Worm (Caenorhabditis elegans) whole organism, midembryonic: ENCODE results near the gene gtf-2F1.

Experiments
- T22C8.4 ChIP-seq: fragments of 200-800 bp; sonication (Bioruptor generic); IDR thresholded peaks from 2 replicates; pipeline ENCODE4 v1.3.6; 2022; ENCODE audit warnings: missing genetic modification characterization, missing compliant biosample characterization
- cog-1 ChIP-seq: sonication (generic microtip); optimal IDR thresholded peaks from 2 replicates; lab custom pipeline; 2016; ENCODE audit warnings: missing genetic modification characterization, missing compliant biosample characterization
- klf-2 ChIP-seq: fragments of 200-800 bp; sonication (Bioruptor generic); conservative IDR thresholded peaks from 2 replicates; pipeline ENCODE4 v1.3.6; 2022; ENCODE audit warnings: missing genetic modification reagents, missing genetic modification characterization, missing compliant biosample characterization
- med-1 ChIP-seq: sonication (generic microtip); optimal IDR thresholded peaks from 2 replicates; lab custom pipeline; 2017; ENCODE audit warnings: missing genetic modification characterization, mild to moderate bottlenecking, missing compliant biosample characterization, antibody characterized with exemption, missing genetic modification reagents; ENCODE audit not compliant: insufficient read depth
- ref-1 ChIP-seq: fragments of 200-800 bp; sonication (Bioruptor generic); conservative IDR thresholded peaks from 2 replicates; pipeline ENCODE4 v1.3.6; 2022; ENCODE audit warnings: missing genetic modification reagents, missing genetic modification characterization, missing compliant biosample characterization
- tab-1 ChIP-seq: fragments of 200-800 bp; sonication (Bioruptor generic); IDR thresholded peaks from 2 replicates; pipeline ENCODE4 v1.3.6; 2022; ENCODE audit warnings: missing genetic modification characterization, missing compliant biosample characterization

DNA sequence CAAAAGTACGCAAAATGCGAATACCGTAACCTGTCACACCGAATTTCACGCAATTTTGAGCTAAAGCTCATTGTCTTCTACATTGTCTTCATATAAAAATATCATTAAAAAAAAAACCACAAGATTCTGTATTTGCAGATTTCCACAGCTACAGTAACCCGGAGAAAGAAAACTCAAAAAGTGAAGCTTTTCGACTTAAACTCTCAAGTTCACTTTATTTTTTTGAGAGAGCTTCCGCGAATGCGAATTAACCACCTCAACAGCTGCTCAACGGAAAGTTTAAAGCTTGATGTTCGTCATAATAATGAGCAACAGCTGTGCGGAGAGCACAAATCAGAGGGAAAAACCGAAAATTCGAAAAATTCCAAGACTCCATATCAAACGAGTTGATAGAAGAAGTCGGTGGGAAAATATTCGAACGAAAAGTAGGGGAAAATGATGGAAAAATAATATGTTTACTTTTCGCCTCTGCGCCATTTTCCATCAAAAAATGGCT lies 8.3 kb upstream of the gtf-2F1 start:
- no peak for TF ChIP-seq klf-2 (GFP tag; lab: Robert Waterston, UW)
- no peak for TF ChIP-seq cog-1
- no peak for TF ChIP-seq T22C8.4 (GFP tag; lab: Robert Waterston, UW)
- no peak for TF ChIP-seq med-1 (GFP tag; lab: Kevin White, UChicago)
- TF ChIP-seq ref-1: no peak
- TF ChIP-seq tab-1 (GFP tag; lab: Robert Waterston, UW): no peak
